Fruit fly (Drosophila melanogaster): ENCODE results near the gene Btnd.

The Btnd gene

dm6 chrX:6265456-6265877, 46.3 kb upstream of the Btnd start (continued):
- peak; percentile 83 for TF ChIP-seq sage (GFP tag; optimal IDR thresholded peaks at IDR 0.05)
- TF ChIP-seq sv (GFP tag; optimal IDR thresholded peaks at IDR 0.05) = peak; percentile 94
- TF ChIP-seq jim (GFP tag; optimal IDR thresholded peaks at IDR 0.05) = no peak
- no peak for TF ChIP-seq Hr78 (GFP tag; optimal IDR thresholded peaks at IDR 0.05)
- no peak for TF ChIP-seq Myc (optimal IDR thresholded peaks at IDR 0.05)
- peak; percentile 63 to 93 for TF ChIP-seq foxo (GFP tag; optimal IDR thresholded peaks at IDR 0.05)

dm6 chrX:6264456-6264855, 45.3 kb upstream of the Btnd start:
- TF ChIP-seq h (GFP tag; optimal IDR thresholded peaks at IDR 0.05) (no peak), jim (GFP tag; optimal IDR thresholded peaks at IDR 0.05) (no peak), rgr (GFP tag; optimal IDR thresholded peaks at IDR 0.05) (no peak), Mio (GFP tag; optimal IDR thresholded peaks at IDR 0.05) (no peak), Vsx2 (GFP tag; optimal IDR thresholded peaks at IDR 0.05; ENCODE audit: partially characterized antibody) (no peak), CG32264 (GFP tag; optimal IDR thresholded peaks at IDR 0.05) (no peak), pan (optimal IDR thresholded peaks at IDR 0.05) (no peak), sv (GFP tag; optimal IDR thresholded peaks at IDR 0.05) (no peak), Sp1 (GFP tag; optimal IDR thresholded peaks at IDR 0.05) (no peak), HLH106 (tag; optimal IDR thresholded peaks at IDR 0.05) (no peak), Abd-B (GFP tag; optimal IDR thresholded peaks at IDR 0.05) (no peak), Hr83 (GFP tag; optimal IDR thresholded peaks at IDR 0.05; ENCODE audit: poor library complexity, severe bottlenecking) (no peak), foxo (GFP tag; optimal IDR thresholded peaks at IDR 0.05) (no peak), CrebA (GFP tag; optimal IDR thresholded peaks at IDR 0.05; ENCODE audit: borderline replicate concordance) (no peak), fru (GFP tag; optimal IDR thresholded peaks at IDR 0.05) (no peak), dl (GFP tag; optimal IDR thresholded peaks at IDR 0.05; ENCODE audit: insufficient read depth in 1 of 2, partially characterized antibody in 2 of 2) (no peak)

dm6 chrX:6263614-6264130, 44.5 kb upstream of the Btnd start:
- no peak for TF ChIP-seq Hr78 (GFP tag; optimal IDR thresholded peaks at IDR 0.05)
- TF ChIP-seq sv (GFP tag; optimal IDR thresholded peaks at IDR 0.05) = peak; percentile 36

dm6 chrX:6260900-6261299, 41.8 kb upstream of the Btnd start, which contains the start of gene Josd:
Josd (plus strand) TSS chrX:6261169.
- TF ChIP-seq dsf (GFP tag; optimal IDR thresholded peaks at IDR 0.05; ENCODE audit: borderline replicate concordance) = no peak
- TF ChIP-seq pan (optimal IDR thresholded peaks at IDR 0.05) = no peak
- no peak for TF ChIP-seq tai (GFP tag; optimal IDR thresholded peaks at IDR 0.05)
- TF ChIP-seq sv (GFP tag; optimal IDR thresholded peaks at IDR 0.05) = no peak
- TF ChIP-seq GATAd (GFP tag; optimal IDR thresholded peaks at IDR 0.05) = no peak
- TF ChIP-seq rgr (GFP tag; optimal IDR thresholded peaks at IDR 0.05) = peak; percentile 11
- TF ChIP-seq dl (GFP tag; optimal IDR thresholded peaks at IDR 0.05; ENCODE audit: insufficient read depth in 1 of 2, partially characterized antibody in 2 of 2) = no peak
- TF ChIP-seq Hr83 (GFP tag; optimal IDR thresholded peaks at IDR 0.05; ENCODE audit: poor library complexity, severe bottlenecking) = peak; percentile 24
- TF ChIP-seq Sp1 (GFP tag; optimal IDR thresholded peaks at IDR 0.05) = no peak
- TF ChIP-seq Myc (optimal IDR thresholded peaks at IDR 0.05) = no peak
- TF ChIP-seq Rel (GFP tag; optimal IDR thresholded peaks at IDR 0.05) = no peak
- peak; percentile 67 for TF ChIP-seq Rel (tag; optimal IDR thresholded peaks at IDR 0.05)
- no peak for TF ChIP-seq Jra (GFP tag; optimal IDR thresholded peaks at IDR 0.05)
- no peak for TF ChIP-seq jim (GFP tag; optimal IDR thresholded peaks at IDR 0.05)
- TF ChIP-seq CG32264 (GFP tag; optimal IDR thresholded peaks at IDR 0.05) = no peak
- TF ChIP-seq OdsH (GFP tag; optimal IDR thresholded peaks at IDR 0.05) = no peak
- no peak for TF ChIP-seq CrebA (GFP tag; optimal IDR thresholded peaks at IDR 0.05; ENCODE audit: borderline replicate concordance)
- no peak for TF ChIP-seq usp (GFP tag; optimal IDR thresholded peaks at IDR 0.05)
- no peak for TF ChIP-seq Dfd (GFP tag; optimal IDR thresholded peaks at IDR 0.05)
- TF ChIP-seq HLH106 (tag; optimal IDR thresholded peaks at IDR 0.05) = no peak
- no peak for TF ChIP-seq sage (GFP tag; optimal IDR thresholded peaks at IDR 0.05)
- TF ChIP-seq Dif (GFP tag; optimal IDR thresholded peaks at IDR 0.05; ENCODE audit: partially characterized antibody) = no peak
- TF ChIP-seq dmrt93B (GFP tag; optimal IDR thresholded peaks at IDR 0.05) = no peak
- no peak for TF ChIP-seq lola (GFP tag; optimal IDR thresholded peaks at IDR 0.05)
- no peak for TF ChIP-seq N (GFP tag; optimal IDR thresholded peaks at IDR 0.05)
- peak; percentile 10 for TF ChIP-seq Hnf4 (GFP tag; optimal IDR thresholded peaks at IDR 0.05)
- TF ChIP-seq br (GFP tag; optimal IDR thresholded peaks at IDR 0.05) = no peak
- no peak for TF ChIP-seq brk (GFP tag; optimal IDR thresholded peaks at IDR 0.05)
- peak; percentile 17 for TF ChIP-seq h (GFP tag; optimal IDR thresholded peaks at IDR 0.05)
- peak in 1 of 2 experiments; percentile 11 for TF ChIP-seq foxo (GFP tag; optimal IDR thresholded peaks at IDR 0.05)
- no peak for TF ChIP-seq ey (GFP tag; optimal IDR thresholded peaks at IDR 0.05)
- TF ChIP-seq CG9705 (GFP tag; optimal IDR thresholded peaks at IDR 0.05) = no peak
- no peak for TF ChIP-seq Mio (GFP tag; optimal IDR thresholded peaks at IDR 0.05)
- no peak for TF ChIP-seq psq (GFP tag; optimal IDR thresholded peaks at IDR 0.05)
- TF ChIP-seq fru (GFP tag; optimal IDR thresholded peaks at IDR 0.05) = no peak
- no peak for TF ChIP-seq Abd-B (GFP tag; optimal IDR thresholded peaks at IDR 0.05)
- no peak for TF ChIP-seq Hr78 (GFP tag; optimal IDR thresholded peaks at IDR 0.05)
- peak; percentile 36 for TF ChIP-seq woc (GFP tag; optimal IDR thresholded peaks at IDR 0.05)
- no peak for TF ChIP-seq Vsx2 (GFP tag; optimal IDR thresholded peaks at IDR 0.05; ENCODE audit: partially characterized antibody)

Measured in whole organism, wandering third instar larva.